Fruit fly (Drosophila melanogaster): Measurements from ENCODE around the gene Or98b.

Gene Or98b

DNA sequence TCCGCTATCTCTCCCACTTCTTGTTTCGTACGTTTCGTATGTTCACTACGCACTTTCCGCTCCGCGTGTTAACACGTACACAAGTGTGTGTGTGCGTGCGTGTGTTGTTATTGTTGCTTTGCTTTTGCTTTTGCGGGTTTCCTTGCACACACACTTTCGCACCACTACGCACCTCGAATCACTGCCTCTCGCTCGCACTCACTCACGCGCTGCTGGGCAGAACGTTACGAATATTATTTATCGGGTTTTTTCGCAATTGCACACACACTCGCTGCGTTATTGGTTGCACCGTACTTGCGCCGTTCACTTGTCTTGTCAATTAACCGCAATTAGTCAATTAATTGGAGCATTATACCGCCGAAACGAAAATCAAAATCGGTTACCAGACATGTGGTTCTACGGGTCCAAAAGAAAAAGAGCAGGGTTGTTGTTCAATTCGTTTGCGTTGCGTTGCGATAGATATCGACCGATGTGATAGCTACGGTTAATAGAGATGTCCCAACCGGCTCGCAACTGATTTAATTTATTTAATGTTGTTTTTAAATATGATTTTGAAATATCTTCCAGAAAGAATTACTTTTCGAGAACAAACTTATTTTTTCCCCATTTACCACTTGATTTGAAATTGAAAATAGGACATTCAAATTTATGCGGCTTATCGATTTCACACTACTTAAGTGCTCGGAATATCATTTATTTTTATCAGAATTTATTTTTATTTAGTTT, 15.8 kb upstream of the Or98b start, which contains the start of gene larp (continued):
- TF ChIP-seq mam (GFP tag; optimal IDR thresholded peaks at IDR 0.05) (peak; percentile 77), Fer2 (tag; optimal IDR thresholded peaks at IDR 0.05) (peak; percentile 52), CHES-1-like (GFP tag; optimal IDR thresholded peaks at IDR 0.05) (peak; percentile 37), CG6765 (GFP tag; optimal IDR thresholded peaks at IDR 0.05) (no peak), hbn (GFP tag; IDR thresholded peaks at IDR 0.05; ENCODE audit: partially characterized antibody) (peak; percentile 93), Usf (GFP tag; optimal IDR thresholded peaks at IDR 0.05) (peak; percentile 53), HLH54F (GFP tag; optimal IDR thresholded peaks at IDR 0.05) (peak; percentile 67), CG7556 (GFP tag; optimal IDR thresholded peaks at IDR 0.05) (peak; percentile 25), Asciz (GFP tag; optimal IDR thresholded peaks at IDR 0.05) (peak; percentile 11), CG8924 (tag; optimal IDR thresholded peaks at IDR 0.05) (peak; percentile 48), CG8478 (optimal IDR thresholded peaks at IDR 0.05) (peak; percentile 90), Spps (tag; optimal IDR thresholded peaks at IDR 0.05) (no peak), CG1832 (GFP tag; optimal IDR thresholded peaks at IDR 0.05) (peak; percentile 80), cg (GFP tag; optimal IDR thresholded peaks at IDR 0.05) (peak; percentile 96), crp (GFP tag; optimal IDR thresholded peaks at IDR 0.05) (no peak), danr (GFP tag; IDR thresholded peaks at IDR 0.05) (no peak), p53 (GFP tag; optimal IDR thresholded peaks at IDR 0.05) (peak; percentile 2), Max (GFP tag; optimal IDR thresholded peaks at IDR 0.05) (peak; percentile 71), Nf-YC (tag; optimal IDR thresholded peaks at IDR 0.05) (peak; percentile 51), CG3281 (GFP tag; optimal IDR thresholded peaks at IDR 0.05) (peak; percentile 98), CG6791 (GFP tag; IDR thresholded peaks at IDR 0.05; ENCODE audit: partially characterized antibody) (peak; percentile 96), toy (GFP tag; IDR thresholded peaks at IDR 0.05) (no peak), CG1647 (GFP tag; optimal IDR thresholded peaks at IDR 0.05) (peak; percentile 51), CG12219 (GFP tag; optimal IDR thresholded peaks at IDR 0.05) (no peak), CG13296 (GFP tag; optimal IDR thresholded peaks at IDR 0.05) (peak; percentile 38), bowl (GFP tag; IDR thresholded peaks at IDR 0.05) (no peak), CG5245 (GFP tag; optimal IDR thresholded peaks at IDR 0.05) (peak; percentile 34), sr (GFP tag; IDR thresholded peaks at IDR 0.05) (no peak; the same call in 2 of the 3 replicates), CG8765 (GFP tag; IDR thresholded peaks at IDR 0.05) (peak; percentile 67; the same call in 1 of the 2 replicates), ken (GFP tag; IDR thresholded peaks at IDR 0.05) (peak; percentile 80), H15 (GFP tag; IDR thresholded peaks at IDR 0.05) (peak; percentile 64), CG2875 (GFP tag; optimal IDR thresholded peaks at IDR 0.05) (no peak), Oaz (GFP tag; IDR thresholded peaks at IDR 0.05) (no peak), CG14860 (GFP tag; IDR thresholded peaks at IDR 0.05; ENCODE audit: partially characterized antibody) (peak; percentile 87), lilli (GFP tag; optimal IDR thresholded peaks at IDR 0.05) (peak; percentile 83), CG30431 (GFP tag; optimal IDR thresholded peaks at IDR 0.05) (peak; percentile 1), D19B (GFP tag; optimal IDR thresholded peaks at IDR 0.05) (peak; percentile 25), CG18764 (GFP tag; optimal IDR thresholded peaks at IDR 0.05) (peak; percentile 37), CG16813 (GFP tag; IDR thresholded peaks at IDR 0.05; ENCODE audit: partially characterized antibody) (peak; percentile 97), gcm (GFP tag; optimal IDR thresholded peaks at IDR 0.05) (peak; percentile 16), Tbp (GFP tag; optimal IDR thresholded peaks at IDR 0.05) (no peak), lola (GFP tag; optimal IDR thresholded peaks at IDR 0.05) (peak in 1 of 3 experiments; percentile 45), fd96Cb (tag; optimal IDR thresholded peaks at IDR 0.05) (peak; percentile 30), tio (GFP tag; optimal IDR thresholded peaks at IDR 0.05) (peak; percentile 55), stc (GFP tag; IDR thresholded peaks at IDR 0.05) (0 out of 2 replicates have a peak, but pooled peaks have one; percentile 33), Ptx1 (GFP tag; IDR thresholded peaks at IDR 0.05) (peak; percentile 76), CG13424 (tag; optimal IDR thresholded peaks at IDR 0.05) (peak; percentile 71), CG14710 (tag; optimal IDR thresholded peaks at IDR 0.05) (peak; percentile 69), disco-r (GFP tag; optimal IDR thresholded peaks at IDR 0.05) (no peak)
